Fruit fly (Drosophila melanogaster) Kc167 (cell line): ENCODE data around the gene Nrg.

Experiments
- Sin3A ChIP-seq: fragments of >200 bp; optimal IDR thresholded peaks from 2 replicates; lab custom pipeline; 2018; ENCODE audit warnings: missing external identifiers
- psq ChIP-seq: fragments of >200 bp; optimal IDR thresholded peaks from 2 replicates; lab custom pipeline; 2017; ENCODE audit warnings: missing external identifiers

DNA sequence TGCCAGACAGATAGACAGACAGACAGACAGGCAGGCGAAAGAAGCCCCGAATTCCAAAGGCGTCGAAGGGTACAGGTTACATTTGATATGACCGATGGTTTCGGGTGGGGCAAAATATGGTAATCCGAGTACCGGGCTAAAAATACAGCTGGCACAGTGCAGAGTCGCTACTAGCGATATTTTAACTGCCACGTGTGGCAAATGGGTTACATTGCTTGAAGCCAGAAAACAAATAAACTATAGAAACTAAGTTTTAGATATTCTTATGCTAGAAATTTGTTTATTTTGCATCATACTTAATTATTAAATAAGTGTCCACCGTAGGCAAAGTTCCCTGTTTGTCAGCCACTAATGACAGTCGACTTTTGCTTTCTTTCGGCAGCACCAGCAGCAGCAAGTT, 66.0 kb downstream of the Nrg start:
- TF ChIP-seq psq (lab: Kevin White, UChicago) = no peak
- no peak for TF ChIP-seq Sin3A (lab: Kevin White, UChicago)
